Worm (Caenorhabditis elegans) whole organism, mixed stage, embryonic: ENCODE measurements around the gene D1086.1.

Experiments
- elt-3 ChIP-seq: fragments of 150-350 bp; optimal IDR thresholded peaks from 2 replicates; lab custom pipeline; 2014; ENCODE audit warnings: missing biosample characterization, missing genetic modification characterization
- ham-2 ChIP-seq: fragments of 200-800 bp; sonication (Bioruptor generic); optimal IDR thresholded peaks from 2 replicates; lab custom pipeline; 2018; ENCODE audit warnings: mild to moderate bottlenecking, missing genetic modification characterization, missing compliant biosample characterization
- unc-62 ChIP-seq: fragments of 150-350 bp; optimal IDR thresholded peaks from 2 replicates; lab custom pipeline; 2014; ENCODE audit warnings: missing biosample characterization, missing genetic modification reagents, missing genetic modification characterization

DNA sequence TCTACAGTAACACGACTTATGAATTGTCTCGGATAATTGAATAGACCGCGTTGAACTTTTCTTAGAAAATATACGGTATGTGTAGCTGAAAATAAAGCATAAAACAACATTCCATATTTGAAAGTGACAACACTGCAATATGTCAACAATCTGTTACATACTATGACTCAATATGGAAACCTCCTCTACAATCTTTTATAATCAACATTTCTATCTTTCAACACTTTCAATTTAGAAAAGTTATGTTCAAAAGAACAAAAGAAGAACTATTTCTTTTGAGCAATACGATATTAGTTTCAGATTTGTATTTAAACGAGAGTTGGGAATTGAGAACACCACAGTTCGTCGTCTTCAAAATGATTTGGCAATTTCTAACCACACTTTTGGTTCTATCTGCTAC is 16.2 kb upstream of the D1086.1 start, which contains the start of gene D1086.10:
- TF ChIP-seq ham-2 (GFP tag; lab: Kevin White, UChicago) (no peak), unc-62 (GFP tag; lab: Kevin White, UChicago) (no peak), elt-3 (tag; lab: Kevin White, UChicago) (no peak)
